Fruit fly (Drosophila melanogaster) whole organism, embryonic: Measurements from ENCODE around the gene glu.

Source experiments
- Abd-B ChIP-seq: fragments of 200-800 bp; sonication (Bioruptor generic); optimal IDR thresholded peaks from 2 replicates; lab custom pipeline; 2018; ENCODE audit warnings: missing biosample characterization, mild to moderate bottlenecking, missing genetic modification characterization, moderate library complexity
- Atf-2 ChIP-seq: fragments of 200-800 bp; sonication (Bioruptor generic); optimal IDR thresholded peaks from 2 replicates; lab custom pipeline; 2016; ENCODE audit warnings: missing biosample characterization, missing genetic modification characterization
- BEAF-32 ChIP-seq: fragments of 200-800 bp; sonication (Bioruptor generic); optimal IDR thresholded peaks from 3 replicates; lab custom pipeline; 2017; ENCODE audit warnings: missing biosample characterization, missing genetic modification characterization, mild to moderate bottlenecking, moderate library complexity, missing genetic modification reagents
- CG10959 ChIP-seq: fragments of 200-800 bp; sonication (Bioruptor generic); IDR thresholded peaks from 2 replicates; pipeline ENCODE4 v1.3.6; 2022; ENCODE audit warnings: missing biosample characterization, missing genetic modification characterization
- CG11398 ChIP-seq: fragments of 200-800 bp; sonication (Bioruptor generic); optimal IDR thresholded peaks from 2 replicates; lab custom pipeline; 2016; ENCODE audit warnings: missing biosample characterization, missing genetic modification characterization
- CG11695 ChIP-seq: fragments of 200-800 bp; sonication (Bioruptor generic); IDR thresholded peaks from 3 replicates; pipeline ENCODE4 v1.3.6; 2022; ENCODE audit warnings: missing biosample characterization, missing genetic modification characterization
- CG12155 ChIP-seq: fragments of 200-800 bp; sonication (Bioruptor generic); optimal IDR thresholded peaks from 3 replicates; lab custom pipeline; 2016; ENCODE audit warnings: missing biosample characterization, missing genetic modification characterization
- CG12744 ChIP-seq: fragments of 200-800 bp; sonication (Bioruptor generic); optimal IDR thresholded peaks from 2 replicates; lab custom pipeline; 2016; ENCODE audit warnings: missing biosample characterization, missing genetic modification characterization
- CG13296 ChIP-seq: fragments of 200-800 bp; sonication (Bioruptor generic); optimal IDR thresholded peaks from 3 replicates; lab custom pipeline; 2018; ENCODE audit warnings: missing biosample characterization, mild to moderate bottlenecking, missing genetic modification characterization
- CG14860 ChIP-seq: fragments of 200-800 bp; sonication (Bioruptor generic); IDR thresholded peaks from 3 replicates; pipeline ENCODE4 v1.3.6; 2022; ENCODE audit warnings: missing biosample characterization, missing genetic modification characterization; ENCODE audit not compliant: partially characterized antibody
- CG15011 ChIP-seq: fragments of 200-800 bp; sonication (Bioruptor generic); optimal IDR thresholded peaks from 3 replicates; lab custom pipeline; 2018; ENCODE audit warnings: missing biosample characterization, mild to moderate bottlenecking, missing genetic modification characterization
- CG17359 ChIP-seq: fragments of 200-800 bp; sonication (Bioruptor generic); optimal IDR thresholded peaks from 3 replicates; lab custom pipeline; 2018; ENCODE audit warnings: missing biosample characterization, mild to moderate bottlenecking, missing genetic modification characterization, moderate library complexity
- CG18476 ChIP-seq: fragments of 200-800 bp; sonication (Bioruptor generic); optimal IDR thresholded peaks from 2 replicates; lab custom pipeline; 2016; ENCODE audit warnings: missing biosample characterization, mild to moderate bottlenecking, missing genetic modification characterization
- CG18619 ChIP-seq: fragments of 200-800 bp; sonication (Bioruptor generic); optimal IDR thresholded peaks from 3 replicates; lab custom pipeline; 2017; ENCODE audit warnings: missing biosample characterization, mild to moderate bottlenecking, missing genetic modification characterization
- CG18764 ChIP-seq: fragments of 200-800 bp; sonication (Bioruptor generic); optimal IDR thresholded peaks from 3 replicates; lab custom pipeline; 2016; ENCODE audit warnings: missing biosample characterization, missing genetic modification characterization
- CG2889 ChIP-seq: fragments of 200-800 bp; sonication (Bioruptor generic); IDR thresholded peaks from 3 replicates; pipeline ENCODE4 v1.3.6; 2022; ENCODE audit warnings: missing biosample characterization, missing genetic modification characterization
- CG32532 ChIP-seq: fragments of 200-800 bp; sonication (Bioruptor generic); IDR thresholded peaks from 2 replicates; pipeline ENCODE4 v1.3.6; 2022; ENCODE audit warnings: missing biosample characterization, missing genetic modification characterization
- CG3838 ChIP-seq: fragments of 200-800 bp; sonication (Bioruptor generic); optimal IDR thresholded peaks from 3 replicates; lab custom pipeline; 2016; ENCODE audit warnings: missing biosample characterization, missing genetic modification characterization
- CG7556 ChIP-seq: fragments of 200-800 bp; sonication (Bioruptor generic); optimal IDR thresholded peaks from 2 replicates; lab custom pipeline; 2017; ENCODE audit warnings: missing biosample characterization, mild to moderate bottlenecking, missing genetic modification characterization
- CG7786 ChIP-seq: fragments of 200-800 bp; sonication (Bioruptor generic); optimal IDR thresholded peaks from 2 replicates; lab custom pipeline; 2016; ENCODE audit warnings: missing biosample characterization, missing genetic modification characterization
- CG7987 ChIP-seq: fragments of 200-800 bp; sonication (Bioruptor generic); optimal IDR thresholded peaks from 2 replicates; lab custom pipeline; 2018; ENCODE audit warnings: missing biosample characterization, mild to moderate bottlenecking, missing genetic modification characterization, moderate library complexity
- D19A ChIP-seq: fragments of 200-800 bp; optimal IDR thresholded peaks from 3 replicates; lab custom pipeline; 2019; ENCODE audit warnings: missing biosample characterization, mild to moderate bottlenecking, missing genetic modification characterization, moderate library complexity
- E2f2 ChIP-seq: fragments of 200-800 bp; sonication (Bioruptor generic); IDR thresholded peaks from 2 replicates; pipeline ENCODE4 v1.3.6; 2022; ENCODE audit warnings: missing biosample characterization, missing genetic modification characterization
- Hsf ChIP-seq: fragments of 200-800 bp; sonication (Bioruptor generic); optimal IDR thresholded peaks from 3 replicates; lab custom pipeline; 2016; ENCODE audit warnings: missing biosample characterization, missing genetic modification characterization
- Lhr ChIP-seq: fragments of 200-800 bp; sonication (Bioruptor generic); optimal IDR thresholded peaks from 3 replicates; lab custom pipeline; 2017; ENCODE audit warnings: mild to moderate bottlenecking, missing biosample characterization, missing genetic modification reagents, missing genetic modification characterization
- Lim3 ChIP-seq: fragments of 200-800 bp; sonication (Bioruptor generic); IDR thresholded peaks from 2 replicates; pipeline ENCODE4 v1.3.6; 2022; ENCODE audit warnings: missing biosample characterization, missing genetic modification characterization
- NC2β ChIP-seq: fragments of 200-800 bp; sonication (Bioruptor generic); optimal IDR thresholded peaks from 2 replicates; lab custom pipeline; 2016; ENCODE audit warnings: missing biosample characterization, missing genetic modification characterization
- Nf-YC ChIP-seq: fragments of 200-800 bp; optimal IDR thresholded peaks from 3 replicates; lab custom pipeline; 2019; ENCODE audit warnings: missing biosample characterization, mild to moderate bottlenecking, missing genetic modification characterization, moderate library complexity
- Opbp ChIP-seq: fragments of 200-800 bp; sonication (Bioruptor generic); IDR thresholded peaks from 3 replicates; pipeline ENCODE4 v1.3.6; 2022; ENCODE audit warnings: missing biosample characterization, missing genetic modification characterization; ENCODE audit not compliant: partially characterized antibody
- Rfx ChIP-seq: fragments of 200-800 bp; sonication (Bioruptor generic); IDR thresholded peaks from 2 replicates; pipeline ENCODE4 v1.3.6; 2022; ENCODE audit warnings: missing biosample characterization, missing genetic modification characterization
- Scr ChIP-seq: fragments of 200-800 bp; sonication (Bioruptor generic); IDR thresholded peaks from 2 replicates; pipeline ENCODE4 v1.3.6; 2022; ENCODE audit warnings: missing biosample characterization, missing genetic modification characterization; ENCODE audit not compliant: partially characterized antibody
- Spps ChIP-seq: fragments of 200-800 bp; sonication (Bioruptor generic); optimal IDR thresholded peaks from 2 replicates; lab custom pipeline; 2018; ENCODE audit warnings: missing biosample characterization, mild to moderate bottlenecking, missing genetic modification characterization
- ash1 ChIP-seq: fragments of 200-800 bp; sonication (Bioruptor generic); optimal IDR thresholded peaks from 2 replicates; lab custom pipeline; 2018; ENCODE audit warnings: missing biosample characterization, mild to moderate bottlenecking, missing genetic modification characterization
- cas ChIP-seq: fragments of 200-800 bp; sonication (Bioruptor generic); IDR thresholded peaks from 2 replicates; pipeline ENCODE4 v1.3.6; 2022; ENCODE audit warnings: missing biosample characterization, missing genetic modification characterization
- cato ChIP-seq: fragments of 200-800 bp; sonication (Bioruptor generic); optimal IDR thresholded peaks from 2 replicates; lab custom pipeline; 2016; ENCODE audit warnings: missing biosample characterization, missing genetic modification characterization, borderline replicate concordance
- chinmo ChIP-seq: fragments of 200-800 bp; sonication (Bioruptor generic); IDR thresholded peaks from 4 replicates; pipeline ENCODE4 v1.3.6; 2022; ENCODE audit warnings: missing biosample characterization, missing genetic modification characterization; ENCODE audit not compliant: partially characterized antibody
- ci ChIP-seq: fragments of 200-800 bp; sonication (Bioruptor generic); IDR thresholded peaks from 3 replicates; pipeline ENCODE4 v1.3.6; 2022; ENCODE audit warnings: missing biosample characterization, missing genetic modification characterization
- corto ChIP-seq: fragments of 200-800 bp; sonication (Bioruptor generic); optimal IDR thresholded peaks from 2 replicates; lab custom pipeline; 2016; ENCODE audit warnings: missing biosample characterization, mild to moderate bottlenecking, missing genetic modification characterization, moderate library complexity
- ems ChIP-seq: fragments of 200-800 bp; sonication (Bioruptor generic); optimal IDR thresholded peaks from 3 replicates; lab custom pipeline; 2016; ENCODE audit warnings: missing biosample characterization, missing genetic modification characterization
- jumu ChIP-seq: fragments of 200-800 bp; sonication (Bioruptor generic); optimal IDR thresholded peaks from 3 replicates; lab custom pipeline; 2016; ENCODE audit warnings: missing biosample characterization, missing genetic modification characterization
- ken ChIP-seq: fragments of 200-800 bp; sonication (Bioruptor generic); IDR thresholded peaks from 3 replicates; pipeline ENCODE4 v1.3.6; 2022; ENCODE audit warnings: missing biosample characterization, missing genetic modification characterization
- luna ChIP-seq: fragments of 200-800 bp; sonication (Bioruptor generic); optimal IDR thresholded peaks from 2 replicates; lab custom pipeline; 2016; ENCODE audit warnings: missing biosample characterization, missing genetic modification characterization
- mam ChIP-seq: fragments of 200-800 bp; sonication (Bioruptor generic); optimal IDR thresholded peaks from 3 replicates; lab custom pipeline; 2016; ENCODE audit warnings: missing biosample characterization, missing genetic modification characterization
- pb ChIP-seq: fragments of 200-800 bp; sonication (Bioruptor generic); optimal IDR thresholded peaks from 3 replicates; lab custom pipeline; 2016; ENCODE audit warnings: missing biosample characterization, missing genetic modification characterization
- pho ChIP-seq: fragments of 200-800 bp; sonication (Bioruptor generic); optimal IDR thresholded peaks from 2 replicates; lab custom pipeline; 2016; ENCODE audit warnings: missing biosample characterization, missing genetic modification characterization
- pros ChIP-seq: fragments of 200-800 bp; sonication (Bioruptor generic); optimal IDR thresholded peaks from 3 replicates; lab custom pipeline; 2019; ENCODE audit warnings: missing biosample characterization, mild to moderate bottlenecking, missing genetic modification characterization, moderate library complexity
- sqz ChIP-seq: fragments of 200-800 bp; sonication (Bioruptor generic); optimal IDR thresholded peaks from 3 replicates; lab custom pipeline; 2018; ENCODE audit warnings: missing biosample characterization, mild to moderate bottlenecking, missing genetic modification characterization
- stwl ChIP-seq: fragments of 200-800 bp; sonication (Bioruptor generic); optimal IDR thresholded peaks from 3 replicates; lab custom pipeline; 2018; ENCODE audit warnings: missing biosample characterization, mild to moderate bottlenecking, missing genetic modification characterization, moderate library complexity
- tin ChIP-seq: fragments of 200-800 bp; sonication (Bioruptor generic); optimal IDR thresholded peaks from 3 replicates; lab custom pipeline; 2016; ENCODE audit warnings: missing biosample characterization, missing genetic modification characterization
- twi ChIP-seq: fragments of 200-800 bp; optimal IDR thresholded peaks from 2 replicates; lab custom pipeline; 2019; ENCODE audit warnings: missing biosample characterization, mild to moderate bottlenecking, missing genetic modification characterization, moderate library complexity
- vfl ChIP-seq: fragments of 200-800 bp; sonication (Bioruptor generic); optimal IDR thresholded peaks from 2 replicates; lab custom pipeline; 2016; ENCODE audit warnings: missing biosample characterization, missing genetic modification characterization
- zf30C ChIP-seq: fragments of 200-800 bp; sonication (Bioruptor generic); optimal IDR thresholded peaks from 3 replicates; lab custom pipeline; 2018; ENCODE audit warnings: missing biosample characterization, mild to moderate bottlenecking, missing genetic modification characterization

The glu gene

DNA sequence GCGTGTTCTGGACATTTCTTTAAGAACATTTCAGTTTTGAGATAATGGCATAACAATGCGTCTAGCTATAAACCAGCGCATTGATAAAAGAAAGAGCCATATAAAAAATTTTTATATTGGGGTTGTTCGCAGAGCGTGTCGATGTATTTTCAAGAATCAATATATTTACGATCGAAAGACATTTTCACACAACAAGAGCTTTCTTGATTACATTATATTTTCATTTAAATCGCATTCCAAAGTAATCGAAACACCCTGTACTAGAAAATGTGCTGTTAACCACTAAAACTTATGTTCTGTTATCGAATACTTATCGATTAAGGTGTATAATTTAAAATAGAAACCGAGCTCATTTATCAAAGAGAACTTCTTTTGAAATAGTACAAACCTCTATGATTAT lies 34.4 kb downstream of the glu start (continued):
- TF ChIP-seq ash1 (GFP tag; lab: Kevin White, UChicago) (no peak), CG18764 (no peak), Lim3 (GFP tag; lab: Robert Waterston, UW) (no peak), sqz (no peak), CG3838 (GFP tag; lab: Kevin White, UChicago) (no peak), pb (no peak), CG18619 (GFP tag; lab: Kevin White, UChicago) (no peak), ems (GFP tag; lab: Kevin White, UChicago) (peak; percentile 34), cato (GFP tag; lab: Kevin White, UChicago) (no peak), Scr (GFP tag; lab: Robert Waterston, UW) (no peak), CG32532 (GFP tag; lab: Robert Waterston, UW) (no peak), CG18476 (GFP tag; lab: Kevin White, UChicago) (peak; percentile 35), Spps (no peak), mam (GFP tag; lab: Kevin White, UChicago) (peak; percentile 64), ci (GFP tag; lab: Robert Waterston, UW) (no peak), vfl (no peak), CG11398 (GFP tag; lab: Kevin White, UChicago) (no peak), CG15011 (GFP tag; lab: Kevin White, UChicago) (no peak), Atf-2 (GFP tag; lab: Kevin White, UChicago) (no peak), CG7786 (GFP tag; lab: Kevin White, UChicago) (peak; percentile 24), CG13296 (no peak), jumu (GFP tag; lab: Kevin White, UChicago) (peak; percentile 27), chinmo (GFP tag; lab: Robert Waterston, UW) (no peak), corto (GFP tag; lab: Kevin White, UChicago) (no peak), Lhr (no peak), CG14860 (GFP tag; lab: Robert Waterston, UW) (no peak), CG12744 (GFP tag; lab: Kevin White, UChicago) (no peak), stwl (no peak), CG10959 (no peak), ken (GFP tag; lab: Robert Waterston, UW) (no peak), CG12155 (GFP tag; lab: Kevin White, UChicago) (peak; percentile 38), Rfx (GFP tag; lab: Robert Waterston, UW) (no peak), CG7987 (GFP tag; lab: Kevin White, UChicago) (no peak), tin (GFP tag; lab: Kevin White, UChicago) (peak; percentile 34), cas (GFP tag; lab: Robert Waterston, UW) (no peak), NC2β (GFP tag; lab: Kevin White, UChicago) (peak; percentile 15), Abd-B (GFP tag; lab: Kevin White, UChicago) (no peak), pho (peak; percentile 8), CG17359 (tag; lab: Kevin White, UChicago) (no peak), zf30C (GFP tag; lab: Kevin White, UChicago) (no peak), CG2889 (GFP tag; lab: Robert Waterston, UW) (no peak), BEAF-32 (GFP tag; lab: Kevin White, UChicago) (no peak), pros (GFP tag; lab: Kevin White, UChicago) (no peak), luna (GFP tag; lab: Kevin White, UChicago) (no peak), Opbp (GFP tag; lab: Robert Waterston, UW) (no peak), Hsf (GFP tag; lab: Kevin White, UChicago) (peak; percentile 40), CG11695 (no peak), D19A (tag; lab: Kevin White, UChicago) (no peak), Nf-YC (no peak), CG7556 (peak; percentile 19), E2f2 (peak; percentile 83), twi (tag; lab: Kevin White, UChicago) (no peak)
